Fruit fly (Drosophila melanogaster) whole organism, wandering third instar larva: ENCODE results near the gene red.

ENCODE experiments used
- Abd-B ChIP-seq: fragments of >200 bp; optimal IDR thresholded peaks from 2 replicates; lab custom pipeline; 2017; ENCODE audit warnings: missing biosample characterization, missing genetic modification characterization
- CG32264 ChIP-seq: fragments of 200-800 bp; sonication (Bioruptor generic); optimal IDR thresholded peaks from 2 replicates; lab custom pipeline; 2016; ENCODE audit warnings: missing biosample characterization, missing genetic modification characterization
- CG9705 ChIP-seq: fragments of 200-800 bp; sonication (Bioruptor generic); optimal IDR thresholded peaks from 2 replicates; lab custom pipeline; 2018; ENCODE audit warnings: missing biosample characterization, mild to moderate bottlenecking, missing genetic modification characterization
- Dfd ChIP-seq: fragments of >200 bp; optimal IDR thresholded peaks from 2 replicates; lab custom pipeline; 2017; ENCODE audit warnings: missing biosample characterization, missing genetic modification characterization
- Dif ChIP-seq: fragments of 200-275, 200-300 bp; sonication (Bioruptor generic); optimal IDR thresholded peaks from 2 replicates; lab custom pipeline; 2018; ENCODE audit warnings: missing biosample characterization, missing genetic modification characterization; ENCODE audit not compliant: partially characterized antibody
- GATAd ChIP-seq: sonication (Bioruptor generic); optimal IDR thresholded peaks from 2 replicates; lab custom pipeline; 2016; ENCODE audit warnings: missing biosample characterization, missing genetic modification characterization
- HLH106 ChIP-seq: fragments of 200-800 bp; optimal IDR thresholded peaks from 3 replicates; lab custom pipeline; 2019; ENCODE audit warnings: missing biosample characterization, mild to moderate bottlenecking, missing genetic modification characterization, moderate library complexity
- Hnf4 ChIP-seq: fragments of 200-800 bp; sonication (Bioruptor generic); optimal IDR thresholded peaks from 2 replicates; lab custom pipeline; 2016; ENCODE audit warnings: missing biosample characterization, mild to moderate bottlenecking, missing genetic modification characterization
- Hr83 ChIP-seq: fragments of 200-300 bp; sonication (Bioruptor generic); optimal IDR thresholded peaks from 2 replicates; lab custom pipeline; 2016; ENCODE audit warnings: missing biosample characterization, mild to moderate bottlenecking, missing genetic modification characterization, moderate library complexity; ENCODE audit not compliant: poor library complexity, severe bottlenecking
- Jra ChIP-seq: sonication (Bioruptor generic); optimal IDR thresholded peaks from 2 replicates; lab custom pipeline; 2016; ENCODE audit warnings: missing biosample characterization, missing genetic modification characterization
- Mio ChIP-seq: sonication (Bioruptor generic); optimal IDR thresholded peaks from 2 replicates; lab custom pipeline; 2016; ENCODE audit warnings: missing biosample characterization, missing genetic modification characterization
- Myc ChIP-seq: fragments of >200 bp; optimal IDR thresholded peaks from 2 replicates; lab custom pipeline; 2017
- N ChIP-seq: fragments of >200 bp; optimal IDR thresholded peaks from 2 replicates; lab custom pipeline; 2018; ENCODE audit warnings: missing biosample characterization, missing external identifiers, missing genetic modification characterization
- OdsH ChIP-seq: fragments of 200-800 bp; sonication (Bioruptor generic); optimal IDR thresholded peaks from 2 replicates; lab custom pipeline; 2016; ENCODE audit warnings: missing biosample characterization, mild to moderate bottlenecking, missing genetic modification characterization
- Rel ChIP-seq, 2 experiments: fragments of 200-800 bp; sonication (Bioruptor generic) in 1 of 2; optimal IDR thresholded peaks; 2 replicates in 1 of 2; 3 replicates in 1 of 2; lab custom pipeline; 2016 to 2019; ENCODE audit warnings: mild to moderate bottlenecking in 2 of 2, missing biosample characterization in 2 of 2, missing genetic modification characterization in 2 of 2, moderate library complexity in 1 of 2
- Sp1 ChIP-seq: fragments of 200-800 bp; sonication (Bioruptor generic); optimal IDR thresholded peaks from 3 replicates; lab custom pipeline; 2019; ENCODE audit warnings: missing biosample characterization, mild to moderate bottlenecking, missing genetic modification characterization, moderate library complexity
- Vsx2 ChIP-seq: fragments of 200-300, 225-300 bp; sonication (Bioruptor generic); optimal IDR thresholded peaks from 2 replicates; lab custom pipeline; 2018; ENCODE audit warnings: missing biosample characterization, missing genetic modification characterization; ENCODE audit not compliant: partially characterized antibody
- br ChIP-seq: fragments of 200-800 bp; sonication (Bioruptor generic); optimal IDR thresholded peaks from 2 replicates; lab custom pipeline; 2016; ENCODE audit warnings: missing biosample characterization, missing genetic modification characterization
- brk ChIP-seq: fragments of 200-800 bp; sonication (Bioruptor generic); optimal IDR thresholded peaks from 2 replicates; lab custom pipeline; 2016; ENCODE audit warnings: missing biosample characterization, mild to moderate bottlenecking, missing genetic modification characterization
- dl ChIP-seq, 2 experiments: fragments of 175-275, 200-275 bp in 1 of 2; fragments of 200-275 bp in 1 of 2; sonication (Bioruptor generic); optimal IDR thresholded peaks; lab custom pipeline; 2018; ENCODE audit warnings: mild to moderate bottlenecking in 2 of 2, missing biosample characterization in 2 of 2, missing genetic modification characterization in 2 of 2, moderate library complexity in 2 of 2; ENCODE audit not compliant: partially characterized antibody in 2 of 2, insufficient read depth in 1 of 2
- dsf ChIP-seq: sonication (Bioruptor generic); optimal IDR thresholded peaks from 2 replicates; lab custom pipeline; 2016; ENCODE audit warnings: missing biosample characterization, missing genetic modification characterization, borderline replicate concordance
- ey ChIP-seq: fragments of 200-800 bp; sonication (Bioruptor generic); optimal IDR thresholded peaks from 2 replicates; lab custom pipeline; 2016; ENCODE audit warnings: missing biosample characterization, missing genetic modification characterization
- foxo ChIP-seq, 2 experiments: fragments of 200-800 bp; sonication (Bioruptor generic); optimal IDR thresholded peaks; 2 replicates in 1 of 2; 3 replicates in 1 of 2; lab custom pipeline; 2016 to 2017; ENCODE audit warnings: missing biosample characterization in 2 of 2, missing genetic modification characterization in 2 of 2
- fru ChIP-seq: fragments of 200-800 bp; sonication (Bioruptor generic); optimal IDR thresholded peaks from 3 replicates; lab custom pipeline; 2016; ENCODE audit warnings: missing biosample characterization, mild to moderate bottlenecking, missing genetic modification characterization
- h ChIP-seq: fragments of 200-800 bp; sonication (Bioruptor generic); optimal IDR thresholded peaks from 3 replicates; lab custom pipeline; 2016; ENCODE audit warnings: missing biosample characterization, mild to moderate bottlenecking, missing genetic modification characterization
- jim ChIP-seq: fragments of 175-275, 200-325 bp; sonication (Bioruptor generic); optimal IDR thresholded peaks from 2 replicates; lab custom pipeline; 2016; ENCODE audit warnings: missing biosample characterization, mild to moderate bottlenecking, missing genetic modification characterization
- lola ChIP-seq: fragments of >200 bp; optimal IDR thresholded peaks from 2 replicates; lab custom pipeline; 2017; ENCODE audit warnings: missing biosample characterization, missing genetic modification characterization
- pan ChIP-seq: fragments of >200 bp; optimal IDR thresholded peaks from 2 replicates; lab custom pipeline; 2017
- psq ChIP-seq: fragments of 200-800 bp; sonication (Bioruptor generic); optimal IDR thresholded peaks from 3 replicates; lab custom pipeline; 2017; ENCODE audit warnings: missing biosample characterization, mild to moderate bottlenecking, missing genetic modification characterization, moderate library complexity
- rgr ChIP-seq: fragments of 200-800 bp; sonication (Bioruptor generic); optimal IDR thresholded peaks from 3 replicates; lab custom pipeline; 2016; ENCODE audit warnings: missing biosample characterization, mild to moderate bottlenecking, missing genetic modification characterization
- sage ChIP-seq: fragments of 200-800 bp; sonication (Bioruptor generic); optimal IDR thresholded peaks from 2 replicates; lab custom pipeline; 2016; ENCODE audit warnings: missing biosample characterization, mild to moderate bottlenecking, missing genetic modification characterization
- tai ChIP-seq: sonication (Bioruptor generic); optimal IDR thresholded peaks from 2 replicates; lab custom pipeline; 2016; ENCODE audit warnings: missing biosample characterization, missing genetic modification characterization
- usp ChIP-seq: fragments of >200 bp; optimal IDR thresholded peaks from 2 replicates; lab custom pipeline; 2017; ENCODE audit warnings: missing biosample characterization, missing genetic modification characterization

The red gene

dm6 chr3R:14330654-14331053 is 41.8 kb downstream of the red start:
- no peak for TF ChIP-seq h (GFP tag; lab: Kevin White, UChicago)
- no peak for TF ChIP-seq dsf (GFP tag; lab: Kevin White, UChicago)
- TF ChIP-seq Rel (GFP tag; optimal IDR thresholded peaks at IDR 0.05; lab: Kevin White, UChicago), result no peak
- TF ChIP-seq Rel (tag; optimal IDR thresholded peaks at IDR 0.05; lab: Kevin White, UChicago), result no peak
- TF ChIP-seq br (GFP tag; lab: Kevin White, UChicago), result no peak
- TF ChIP-seq HLH106, result no peak
- TF ChIP-seq dl (GFP tag; optimal IDR thresholded peaks at IDR 0.05; lab: Kevin White, UChicago; ENCODE audit: insufficient read depth in 1 of 2, partially characterized antibody in 2 of 2), result no peak
- no peak for TF ChIP-seq Myc
- TF ChIP-seq Abd-B (GFP tag; lab: Kevin White, UChicago), result no peak
- TF ChIP-seq Dfd (GFP tag; lab: Kevin White, UChicago), result no peak
- TF ChIP-seq Mio (GFP tag; lab: Kevin White, UChicago), result no peak
- TF ChIP-seq lola (GFP tag; lab: Kevin White, UChicago), result no peak
- no peak for TF ChIP-seq sage (GFP tag; lab: Kevin White, UChicago)
- TF ChIP-seq fru (GFP tag; lab: Kevin White, UChicago), result no peak

DNA sequence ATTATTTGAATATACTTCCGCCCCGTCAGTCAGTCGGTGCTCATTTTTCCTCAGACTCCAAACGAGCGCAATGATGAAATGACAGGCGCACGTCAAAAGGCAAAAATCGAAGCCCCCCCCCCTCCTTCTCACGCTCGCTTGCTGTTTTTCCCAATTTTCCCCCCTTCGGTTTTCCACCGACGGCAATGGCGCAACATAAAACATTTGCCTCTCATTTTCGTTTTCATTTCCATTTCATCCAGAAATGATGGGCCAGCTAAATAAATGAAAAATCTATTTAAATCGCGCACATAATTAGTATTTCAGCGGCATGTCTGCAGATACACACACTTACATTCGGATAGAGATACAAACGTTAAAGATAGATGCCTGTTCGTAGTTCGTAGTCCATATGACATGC is 42.6 kb downstream of the red start:
- TF ChIP-seq sage (GFP tag; lab: Kevin White, UChicago) (no peak), Hr83 (GFP tag; lab: Kevin White, UChicago) (no peak), fru (GFP tag; lab: Kevin White, UChicago) (no peak), brk (GFP tag; lab: Kevin White, UChicago) (no peak), Myc (no peak), GATAd (GFP tag; lab: Kevin White, UChicago) (no peak), tai (GFP tag; lab: Kevin White, UChicago) (no peak), Jra (GFP tag; lab: Kevin White, UChicago) (no peak), Rel (GFP tag; optimal IDR thresholded peaks at IDR 0.05; lab: Kevin White, UChicago) (no peak), Rel (tag; optimal IDR thresholded peaks at IDR 0.05; lab: Kevin White, UChicago) (no peak), N (GFP tag; lab: Kevin White, UChicago) (no peak), Dfd (GFP tag; lab: Kevin White, UChicago) (no peak), Mio (GFP tag; lab: Kevin White, UChicago) (no peak), jim (GFP tag; lab: Kevin White, UChicago) (no peak), ey (GFP tag; lab: Kevin White, UChicago) (no peak), rgr (no peak)

- TF ChIP-seq Hnf4 (GFP tag; lab: Kevin White, UChicago) (no peak), OdsH (GFP tag; lab: Kevin White, UChicago) (no peak), Sp1 (GFP tag; lab: Kevin White, UChicago) (no peak), fru (GFP tag; lab: Kevin White, UChicago) (no peak), br (GFP tag; lab: Kevin White, UChicago) (no peak), N (GFP tag; lab: Kevin White, UChicago) (no peak), HLH106 (no peak), foxo (GFP tag; optimal IDR thresholded peaks at IDR 0.05; lab: Kevin White, UChicago) (no peak), Dif (GFP tag; lab: Kevin White, UChicago) (no peak), Mio (GFP tag; lab: Kevin White, UChicago) (no peak), Hr83 (GFP tag; lab: Kevin White, UChicago) (no peak), dl (GFP tag; optimal IDR thresholded peaks at IDR 0.05; lab: Kevin White, UChicago; ENCODE audit: insufficient read depth in 1 of 2, partially characterized antibody in 2 of 2) (no peak), CG32264 (no peak), CG9705 (GFP tag; lab: Kevin White, UChicago) (no peak), tai (GFP tag; lab: Kevin White, UChicago) (no peak), GATAd (GFP tag; lab: Kevin White, UChicago) (no peak), psq (GFP tag; lab: Kevin White, UChicago) (no peak), Abd-B (GFP tag; lab: Kevin White, UChicago) (no peak)
- TF ChIP-seq, all 38 proteins: peak for 0
These were observed 43.9 kb downstream of the red start for dm6 chr3R:14332735-14333134.

dm6 chr3R:14335504-14335903 is 46.6 kb downstream of the red start:
- TF ChIP-seq pan (lab: Kevin White, UChicago), result no peak
- TF ChIP-seq br (GFP tag; lab: Kevin White, UChicago), result no peak
- no peak for TF ChIP-seq OdsH (GFP tag; lab: Kevin White, UChicago)
- no peak for TF ChIP-seq lola (GFP tag; lab: Kevin White, UChicago)
- TF ChIP-seq Hnf4 (GFP tag; lab: Kevin White, UChicago), result no peak
- no peak for TF ChIP-seq Vsx2
- TF ChIP-seq usp (GFP tag; lab: Kevin White, UChicago), result no peak
- TF ChIP-seq Rel (GFP tag; optimal IDR thresholded peaks at IDR 0.05; lab: Kevin White, UChicago), result no peak
- TF ChIP-seq Rel (tag; optimal IDR thresholded peaks at IDR 0.05; lab: Kevin White, UChicago), result no peak
- no peak for TF ChIP-seq fru (GFP tag; lab: Kevin White, UChicago)
- TF ChIP-seq Abd-B (GFP tag; lab: Kevin White, UChicago), result no peak
- TF ChIP-seq Hr83 (GFP tag; lab: Kevin White, UChicago), result no peak
- TF ChIP-seq jim (GFP tag; lab: Kevin White, UChicago), result no peak
- no peak for TF ChIP-seq brk (GFP tag; lab: Kevin White, UChicago)
- no peak for TF ChIP-seq psq (GFP tag; lab: Kevin White, UChicago)
- no peak for TF ChIP-seq Dif (GFP tag; lab: Kevin White, UChicago)
- TF ChIP-seq HLH106, result no peak
- no peak for TF ChIP-seq dsf (GFP tag; lab: Kevin White, UChicago)
